Worm (Caenorhabditis elegans): ENCODE results near the gene bcas-2.

The bcas-2 gene

DNA sequence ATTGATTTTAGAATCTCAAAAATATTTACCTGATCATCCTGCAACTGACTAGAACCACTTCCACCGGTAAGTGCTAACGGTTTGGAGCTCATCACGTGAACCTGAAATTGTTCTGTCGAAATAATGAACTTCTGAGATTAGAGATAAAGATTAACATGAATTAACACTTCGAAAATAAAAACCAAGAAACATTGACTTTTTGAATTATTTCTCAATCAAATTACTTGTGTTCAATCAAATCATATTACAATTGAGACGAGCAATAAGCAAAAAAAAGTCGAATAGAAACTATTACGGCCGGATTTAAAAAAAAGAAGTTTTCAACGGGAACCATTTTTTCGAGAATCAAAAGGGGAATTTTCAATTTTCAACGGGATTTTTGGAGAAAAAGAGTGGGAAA, at the start of gene bcas-2:
TSS of gene bcas-2 (minus strand) at position 101 of the 400 bp plus-strand sequence.
- TF ChIP-seq sma-3 (GFP tag; optimal IDR thresholded peaks at IDR 0.05) (no peak), lin-11 (tag; optimal IDR thresholded peaks at IDR 0.05) (no peak), lin-13 (GFP tag; optimal IDR thresholded peaks at IDR 0.05) (no peak), nhr-25 (tag; optimal IDR thresholded peaks at IDR 0.05) (no peak), alr-1 (tag; optimal IDR thresholded peaks at IDR 0.05) (no peak), nhr-6 (tag; optimal IDR thresholded peaks at IDR 0.05) (no peak), mdl-1 (tag; optimal IDR thresholded peaks at IDR 0.05) (no peak), fos-1 (tag; optimal IDR thresholded peaks at IDR 0.05) (no peak), peb-1 (tag; optimal IDR thresholded peaks at IDR 0.05) (no peak), dmd-4 (tag; optimal IDR thresholded peaks at IDR 0.05) (no peak), nhr-23 (tag; optimal IDR thresholded peaks at IDR 0.05) (no peak), nhr-12 (tag; optimal IDR thresholded peaks at IDR 0.05) (no peak), sem-4 (tag; optimal IDR thresholded peaks at IDR 0.05) (no peak), ztf-1 (GFP tag; conservative IDR thresholded peaks at IDR 0.05) (no peak), nhr-21 (tag; optimal IDR thresholded peaks at IDR 0.05) (no peak), nhr-10 (tag; optimal IDR thresholded peaks at IDR 0.05) (no peak)

DNA sequence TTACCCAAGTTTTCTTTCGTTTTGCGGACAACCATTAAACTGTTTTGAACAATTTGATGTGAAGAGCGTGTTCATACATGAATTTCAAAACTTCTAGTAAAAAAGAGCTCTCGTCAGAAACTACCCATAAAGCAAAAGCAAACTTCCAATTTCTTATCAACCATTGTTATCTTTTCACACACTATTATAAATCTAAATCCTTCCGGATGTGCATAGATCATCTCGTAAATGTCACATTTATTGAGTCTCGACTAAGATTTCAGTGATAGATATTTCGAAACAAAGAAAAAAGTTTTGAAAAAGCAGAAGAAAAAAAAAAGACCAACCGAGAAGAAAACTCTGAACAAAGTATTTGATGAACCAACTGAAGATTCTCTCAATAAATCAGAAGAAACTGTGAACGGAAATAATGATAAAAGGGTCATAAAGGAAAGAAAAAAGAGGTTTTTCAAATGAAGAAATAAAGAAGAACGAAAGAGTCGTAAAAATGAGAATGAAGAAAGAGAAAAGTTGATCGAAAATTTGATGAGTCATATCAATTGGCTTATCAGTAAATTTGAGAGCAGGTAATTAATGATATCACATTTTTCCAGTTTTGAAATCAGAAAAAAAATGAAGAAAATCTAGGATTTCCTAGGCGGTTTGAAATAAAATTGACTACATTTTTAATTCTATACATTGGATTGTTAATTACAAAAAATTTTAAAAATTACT, 45.0 kb upstream of the bcas-2 start:
- no peak for TF ChIP-seq nhr-6 (tag; optimal IDR thresholded peaks at IDR 0.05)
- TF ChIP-seq fos-1 (tag; optimal IDR thresholded peaks at IDR 0.05) = peak; percentile 95
- no peak for TF ChIP-seq nhr-77 (tag; optimal IDR thresholded peaks at IDR 0.05)

DNA sequence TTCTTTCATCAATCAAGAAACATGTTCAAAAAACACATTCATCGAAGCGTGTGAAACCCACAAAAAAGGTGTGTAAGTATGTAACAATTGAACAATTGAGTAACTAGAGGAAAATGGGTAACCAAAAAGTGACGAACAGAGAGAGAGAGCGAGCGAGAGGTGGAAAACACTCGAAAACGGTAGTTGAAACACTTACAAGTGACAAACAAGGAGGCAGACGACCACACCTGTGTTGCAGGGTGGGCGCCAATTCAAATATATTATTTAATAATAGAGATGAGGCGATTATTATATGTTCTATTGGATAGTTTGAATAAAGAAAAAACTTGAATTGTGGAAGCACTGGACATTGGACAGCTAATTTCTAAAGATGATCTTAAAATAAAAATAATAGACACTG, 43.7 kb upstream of the bcas-2 start:
- TF ChIP-seq nhr-129 (tag; optimal IDR thresholded peaks at IDR 0.05) (peak; percentile 2), dmd-4 (tag; optimal IDR thresholded peaks at IDR 0.05) (no peak)

DNA sequence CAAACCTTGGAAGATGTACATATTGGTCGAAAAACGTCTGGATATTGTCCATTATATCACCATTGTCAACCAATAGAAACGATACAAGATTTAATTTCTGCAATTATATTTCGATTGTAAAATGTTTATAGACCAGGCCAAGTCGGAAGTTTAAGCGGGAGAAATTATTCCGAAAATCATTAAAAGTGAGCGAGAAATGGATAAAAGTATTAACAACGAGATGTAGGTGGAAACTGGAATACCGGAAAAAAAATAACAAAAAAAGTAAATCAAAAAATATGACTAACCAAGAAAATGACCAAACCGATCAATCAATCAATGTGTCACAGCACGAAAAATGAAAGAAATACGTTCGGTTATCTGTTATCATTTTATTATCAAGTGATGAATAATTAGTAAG, 41.6 kb upstream of the bcas-2 start, which contains the start of gene F47D12.6:
TSS of gene F47D12.6 (minus strand) at position 101 of the 400 bp plus-strand sequence.
- no peak for TF ChIP-seq nhr-11 (tag; optimal IDR thresholded peaks at IDR 0.05)
- peak; percentile 41 for TF ChIP-seq fos-1 (tag; optimal IDR thresholded peaks at IDR 0.05)
- TF ChIP-seq ceh-16 (tag; optimal IDR thresholded peaks at IDR 0.05) = no peak
- no peak for TF ChIP-seq unc-55 (GFP tag; optimal IDR thresholded peaks at IDR 0.05)

DNA sequence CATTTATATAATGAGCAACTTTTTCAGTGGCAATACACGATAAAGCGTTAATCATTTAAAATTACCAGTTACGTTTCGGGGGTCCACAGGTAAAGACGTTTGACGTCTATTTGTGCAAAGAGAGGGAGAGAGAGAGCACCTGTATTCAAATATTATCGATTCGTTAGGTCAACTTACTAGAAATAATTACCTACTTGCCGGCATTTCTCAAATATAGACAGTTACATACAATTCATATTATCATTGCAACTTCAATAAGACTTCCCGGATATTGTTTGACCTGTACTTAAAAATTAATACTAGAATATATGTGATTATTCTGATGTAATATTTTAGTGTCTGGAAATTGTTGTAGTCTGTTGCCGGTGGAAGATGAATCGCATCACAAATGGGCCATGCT, 40.3 kb upstream of the bcas-2 start, which contains the start of gene gadr-3:
TSS of gene gadr-3 (minus strand) at position 101 of the 400 bp plus-strand sequence.
- TF ChIP-seq crh-2 (tag; optimal IDR thresholded peaks at IDR 0.05) = no peak
- TF ChIP-seq alr-1 (tag; optimal IDR thresholded peaks at IDR 0.05) = no peak
- no peak for TF ChIP-seq peb-1 (tag; optimal IDR thresholded peaks at IDR 0.05)
- TF ChIP-seq mab-5 (tag; optimal IDR thresholded peaks at IDR 0.05) = no peak
- no peak for TF ChIP-seq mbf-1 (tag; optimal IDR thresholded peaks at IDR 0.05)
- TF ChIP-seq skn-1 (tag; optimal IDR thresholded peaks at IDR 0.05) = no peak
- no peak for TF ChIP-seq lin-39 (tag; optimal IDR thresholded peaks at IDR 0.05)
- TF ChIP-seq ztf-1 (GFP tag; conservative IDR thresholded peaks at IDR 0.05) = no peak
- no peak for TF ChIP-seq fos-1 (tag; optimal IDR thresholded peaks at IDR 0.05)
- TF ChIP-seq blmp-1 (tag; optimal IDR thresholded peaks at IDR 0.05; ENCODE audit: insufficient read depth) = no peak
- no peak for TF ChIP-seq egl-27 (tag; optimal IDR thresholded peaks at IDR 0.05)
- no peak for TF ChIP-seq F13H6.1 (tag; optimal IDR thresholded peaks at IDR 0.05)
- no peak for TF ChIP-seq nhr-6 (tag; optimal IDR thresholded peaks at IDR 0.05)
- TF ChIP-seq ztf-4 (tag; optimal IDR thresholded peaks at IDR 0.05) = no peak
- no peak for TF ChIP-seq elt-3 (tag; optimal IDR thresholded peaks at IDR 0.05)
- TF ChIP-seq gmeb-1 (tag; optimal IDR thresholded peaks at IDR 0.05) = no peak
- TF ChIP-seq lin-13 (GFP tag; optimal IDR thresholded peaks at IDR 0.05) = no peak
- TF ChIP-seq ceh-82 (tag; optimal IDR thresholded peaks at IDR 0.05) = no peak
- no peak for TF ChIP-seq unc-55 (GFP tag; optimal IDR thresholded peaks at IDR 0.05)

DNA sequence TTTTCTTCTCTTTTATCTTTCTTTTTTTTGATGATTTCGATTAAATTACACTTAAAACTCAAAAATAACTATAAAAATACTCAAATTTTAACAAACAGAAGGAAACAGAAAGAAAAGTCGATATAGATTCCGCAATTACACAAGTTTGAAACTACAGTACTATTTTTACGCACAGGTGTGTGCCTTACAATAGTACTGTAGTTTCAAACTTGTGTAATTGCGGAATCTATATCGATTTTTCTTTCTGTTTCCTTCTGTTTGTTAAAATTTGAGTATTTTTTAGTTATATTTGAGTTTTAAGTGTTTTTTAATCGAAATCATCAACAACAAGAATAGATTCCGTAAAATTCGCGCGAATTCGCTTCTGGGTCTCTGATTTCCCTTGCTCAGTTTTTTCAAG, 37.4 kb upstream of the bcas-2 start:
- no peak for TF ChIP-seq lin-39 (tag; optimal IDR thresholded peaks at IDR 0.05)
- TF ChIP-seq ceh-16 (tag; optimal IDR thresholded peaks at IDR 0.05) = no peak
- no peak for TF ChIP-seq sem-4 (tag; optimal IDR thresholded peaks at IDR 0.05)
- no peak for TF ChIP-seq mdl-1 (tag; optimal IDR thresholded peaks at IDR 0.05)
- TF ChIP-seq lin-11 (tag; optimal IDR thresholded peaks at IDR 0.05) = no peak
- no peak for TF ChIP-seq nhr-21 (tag; optimal IDR thresholded peaks at IDR 0.05)
- TF ChIP-seq ztf-4 (tag; optimal IDR thresholded peaks at IDR 0.05) = no peak
- TF ChIP-seq peb-1 (tag; optimal IDR thresholded peaks at IDR 0.05) = no peak
- no peak for TF ChIP-seq egl-27 (tag; optimal IDR thresholded peaks at IDR 0.05)
- TF ChIP-seq aly-2 (tag; optimal IDR thresholded peaks at IDR 0.05) = no peak
- TF ChIP-seq blmp-1 (tag; optimal IDR thresholded peaks at IDR 0.05; ENCODE audit: insufficient read depth) = no peak
- no peak for TF ChIP-seq unc-39 (tag; optimal IDR thresholded peaks at IDR 0.05)
- TF ChIP-seq skn-1 (tag; optimal IDR thresholded peaks at IDR 0.05) = no peak
- TF ChIP-seq ama-1 (optimal IDR thresholded peaks at IDR 0.05) = no peak
- TF ChIP-seq mab-5 (tag; optimal IDR thresholded peaks at IDR 0.05) = no peak
- TF ChIP-seq snpc-4 (tag; optimal IDR thresholded peaks at IDR 0.05) = no peak
